Worm (Caenorhabditis elegans): ENCODE measurements around the gene F18G5.1.

F18G5.1 gene

DNA sequence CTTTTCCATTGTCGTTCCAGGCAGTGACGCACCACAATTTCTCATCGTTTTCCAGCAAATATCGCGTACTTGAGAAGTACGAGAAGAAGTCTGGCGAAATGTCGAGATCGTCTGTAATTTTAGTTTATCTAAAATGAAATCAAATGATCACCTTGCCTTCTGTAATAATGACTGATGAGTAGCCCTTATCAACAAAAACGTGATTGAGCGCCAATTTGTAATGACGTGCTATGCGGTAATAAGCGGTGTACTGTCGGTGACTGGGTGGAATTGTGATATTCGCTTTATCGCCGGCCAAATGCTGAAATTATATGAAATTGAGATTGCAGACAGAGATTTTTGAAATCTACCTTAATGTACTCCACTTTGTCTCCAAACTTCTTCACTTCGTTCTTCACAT, 35.8 kb downstream of the F18G5.1 start:
- no peak for TF ChIP-seq ces-1 (GFP tag; optimal IDR thresholded peaks at IDR 0.05)
- TF ChIP-seq zip-8 (tag; optimal IDR thresholded peaks at IDR 0.05) = no peak
- TF ChIP-seq nhr-28 (tag; optimal IDR thresholded peaks at IDR 0.05) = no peak
- no peak for TF ChIP-seq nhr-2 (tag; optimal IDR thresholded peaks at IDR 0.05)
- TF ChIP-seq tbx-8 (GFP tag; optimal IDR thresholded peaks at IDR 0.05) = no peak
- TF ChIP-seq nhr-12 (tag; optimal IDR thresholded peaks at IDR 0.05) = no peak
- TF ChIP-seq mls-2 (tag; optimal IDR thresholded peaks at IDR 0.05) = no peak
- TF ChIP-seq M03D4.4 (tag; optimal IDR thresholded peaks at IDR 0.05) = no peak
- TF ChIP-seq ceh-43 (GFP tag; optimal IDR thresholded peaks at IDR 0.05) = no peak

- TF ChIP-seq lin-32 (GFP tag; optimal IDR thresholded peaks at IDR 0.05) (peak; percentile 35), M03D4.4 (tag; optimal IDR thresholded peaks at IDR 0.05) (no peak), ceh-83 (GFP tag; optimal IDR thresholded peaks at IDR 0.05) (peak; percentile 19), sptf-1 (tag; optimal IDR thresholded peaks at IDR 0.05) (peak; percentile 87), zip-8 (tag; optimal IDR thresholded peaks at IDR 0.05) (no peak), elt-3 (tag; optimal IDR thresholded peaks at IDR 0.05) (no peak), ces-1 (GFP tag; optimal IDR thresholded peaks at IDR 0.05) (peak; percentile 11), ham-2 (GFP tag; optimal IDR thresholded peaks at IDR 0.05) (peak; percentile 27), ceh-43 (GFP tag; optimal IDR thresholded peaks at IDR 0.05) (peak; percentile 56), ztf-11 (tag; optimal IDR thresholded peaks at IDR 0.05) (peak; percentile 15), hlh-1 (tag; optimal IDR thresholded peaks at IDR 0.05) (peak; percentile 29), cnd-1 (tag; optimal IDR thresholded peaks at IDR 0.05) (peak; percentile 33), tbx-8 (GFP tag; optimal IDR thresholded peaks at IDR 0.05) (peak; percentile 31), unc-62 (GFP tag; optimal IDR thresholded peaks at IDR 0.05) (no peak), pha-4 (tag; optimal IDR thresholded peaks at IDR 0.05) (peak; percentile 4), unc-39 (tag; optimal IDR thresholded peaks at IDR 0.05) (no peak), nhr-2 (tag; optimal IDR thresholded peaks at IDR 0.05) (no peak), ceh-39 (tag; optimal IDR thresholded peaks at IDR 0.05) (no peak), sem-2 (GFP tag; optimal IDR thresholded peaks at IDR 0.05) (peak; percentile 48), snpc-4 (tag; optimal IDR thresholded peaks at IDR 0.05) (no peak), flh-1 (GFP tag; optimal IDR thresholded peaks at IDR 0.05) (peak; percentile 9), bed-3 (GFP tag; optimal IDR thresholded peaks at IDR 0.05) (peak; percentile 26), lsy-2 (tag; optimal IDR thresholded peaks at IDR 0.05) (peak; percentile 41), nhr-237 (tag; optimal IDR thresholded peaks at IDR 0.05) (no peak), drap-1 (GFP tag; optimal IDR thresholded peaks at IDR 0.05) (no peak), mab-5 (tag; optimal IDR thresholded peaks at IDR 0.05) (no peak), nhr-76 (tag; optimal IDR thresholded peaks at IDR 0.05) (peak; percentile 65), mls-2 (tag; optimal IDR thresholded peaks at IDR 0.05) (peak; percentile 72), nhr-12 (tag; optimal IDR thresholded peaks at IDR 0.05) (no peak), blmp-1 (tag; optimal IDR thresholded peaks at IDR 0.05) (peak; percentile 10), nhr-28 (tag; optimal IDR thresholded peaks at IDR 0.05) (no peak), mep-1 (tag; optimal IDR thresholded peaks at IDR 0.05) (peak; percentile 56)
Observed at ce11 chrX:9296591-9296990, 36.9 kb downstream of the F18G5.1 start, which contains the start of gene gly-13. gly-13 (minus strand) TSS chrX:9296622.

DNA sequence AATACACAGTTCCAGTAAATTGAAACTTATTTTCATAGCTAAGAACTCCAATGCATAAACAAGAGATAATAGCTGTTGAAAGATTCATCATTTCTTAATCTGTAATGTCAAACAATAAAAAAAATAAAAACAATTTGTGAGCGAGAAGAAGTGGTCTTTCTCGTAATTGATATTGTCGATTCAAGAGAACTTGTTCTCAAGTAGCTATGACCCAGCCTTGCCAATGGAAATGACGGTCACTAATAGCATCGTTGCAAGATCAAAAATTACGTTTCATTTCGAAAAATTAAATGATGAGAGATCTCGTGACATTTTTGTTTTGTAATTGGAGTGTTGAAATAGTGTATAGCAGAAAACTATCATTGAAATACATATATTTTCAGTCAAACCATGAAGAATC, 38.2 kb downstream of the F18G5.1 start, which contains the start of gene B0416.7:
Gene B0416.7 (minus strand): TSS at position 101 of the 400 bp plus-strand sequence.
- TF ChIP-seq elt-1 (tag; optimal IDR thresholded peaks at IDR 0.05; ENCODE audit: borderline replicate concordance, insufficient read depth) = no peak
- no peak for TF ChIP-seq hlh-1 (tag; optimal IDR thresholded peaks at IDR 0.05)
- TF ChIP-seq flh-1 (GFP tag; optimal IDR thresholded peaks at IDR 0.05) = no peak
- no peak for TF ChIP-seq ztf-11 (tag; optimal IDR thresholded peaks at IDR 0.05)
- no peak for TF ChIP-seq nhr-76 (tag; optimal IDR thresholded peaks at IDR 0.05)
- no peak for TF ChIP-seq pha-4 (tag; optimal IDR thresholded peaks at IDR 0.05)
- no peak for TF ChIP-seq sem-2 (GFP tag; optimal IDR thresholded peaks at IDR 0.05)
- no peak for TF ChIP-seq nhr-2 (tag; optimal IDR thresholded peaks at IDR 0.05)
- TF ChIP-seq lin-13 (tag; optimal IDR thresholded peaks at IDR 0.05) = no peak
- TF ChIP-seq mep-1 (tag; optimal IDR thresholded peaks at IDR 0.05) = no peak
- no peak for TF ChIP-seq sptf-1 (tag; optimal IDR thresholded peaks at IDR 0.05)
- TF ChIP-seq tbx-8 (GFP tag; optimal IDR thresholded peaks at IDR 0.05) = no peak
- no peak for TF ChIP-seq ceh-39 (tag; optimal IDR thresholded peaks at IDR 0.05)
- no peak for TF ChIP-seq zip-8 (tag; optimal IDR thresholded peaks at IDR 0.05)
- TF ChIP-seq mls-2 (tag; optimal IDR thresholded peaks at IDR 0.05) = no peak
- TF ChIP-seq ces-1 (GFP tag; optimal IDR thresholded peaks at IDR 0.05) = no peak

DNA sequence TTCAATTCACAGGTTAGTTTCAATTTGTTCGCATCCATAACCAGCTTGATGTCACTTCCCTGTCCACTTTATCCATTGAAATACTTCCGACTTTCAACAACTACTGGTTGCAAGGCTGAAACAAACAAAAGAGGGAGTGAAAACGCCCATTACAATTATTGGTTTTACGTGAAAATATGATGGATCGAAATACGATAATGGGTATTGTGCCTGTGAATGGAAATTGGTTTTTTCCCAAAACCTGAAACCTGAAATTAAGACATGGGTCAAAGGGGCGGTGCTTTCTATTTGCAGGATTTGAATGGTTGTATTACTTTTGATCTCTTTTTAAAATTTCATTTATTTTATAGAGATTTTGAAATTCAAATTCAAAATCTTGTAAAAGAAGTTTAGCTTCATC, 39.2 kb downstream of the F18G5.1 start, which contains the start of gene B0416.2:
Gene B0416.2 (plus strand): TSS at position 301 of the 400 bp plus-strand sequence.
- TF ChIP-seq mls-2 (tag; optimal IDR thresholded peaks at IDR 0.05) (no peak), flh-1 (GFP tag; optimal IDR thresholded peaks at IDR 0.05) (no peak), lin-13 (tag; optimal IDR thresholded peaks at IDR 0.05) (no peak), hlh-1 (tag; optimal IDR thresholded peaks at IDR 0.05) (no peak), mab-5 (tag; optimal IDR thresholded peaks at IDR 0.05) (no peak), ceh-43 (GFP tag; optimal IDR thresholded peaks at IDR 0.05) (no peak), unc-120 (tag; optimal IDR thresholded peaks at IDR 0.05; ENCODE audit: poor library complexity, severe bottlenecking) (no peak), lsy-2 (tag; optimal IDR thresholded peaks at IDR 0.05) (no peak), elt-1 (tag; optimal IDR thresholded peaks at IDR 0.05; ENCODE audit: borderline replicate concordance, insufficient read depth) (no peak), blmp-1 (tag; optimal IDR thresholded peaks at IDR 0.05) (no peak), nhr-12 (tag; optimal IDR thresholded peaks at IDR 0.05) (no peak), elt-3 (tag; optimal IDR thresholded peaks at IDR 0.05) (no peak)

Data from whole organism, mixed stage, embryonic.